Fruit fly (Drosophila melanogaster) whole organism, embryonic: ENCODE measurements around the gene opa.

Source experiments
- Atf-2 ChIP-seq: fragments of 200-800 bp; sonication (Bioruptor generic); optimal IDR thresholded peaks from 2 replicates; lab custom pipeline; 2016; ENCODE audit warnings: missing biosample characterization, missing genetic modification characterization
- CG10654 ChIP-seq: fragments of 200-800 bp; sonication (Bioruptor generic); optimal IDR thresholded peaks from 2 replicates; lab custom pipeline; 2016; ENCODE audit warnings: missing biosample characterization, missing genetic modification characterization
- CG12299 ChIP-seq: fragments of 200-800 bp; sonication (Bioruptor generic); optimal IDR thresholded peaks from 2 replicates; lab custom pipeline; 2018; ENCODE audit warnings: missing biosample characterization, mild to moderate bottlenecking, missing genetic modification characterization
- CG13624 ChIP-seq: fragments of 200-800 bp; sonication (Bioruptor generic); optimal IDR thresholded peaks from 2 replicates; lab custom pipeline; 2016; ENCODE audit warnings: missing biosample characterization, missing genetic modification characterization
- CG14014 ChIP-seq: fragments of 200-800 bp; sonication (Bioruptor generic); IDR thresholded peaks from 2 replicates; pipeline ENCODE4 v1.3.6; 2022; ENCODE audit warnings: missing biosample characterization, missing genetic modification characterization
- CG1602 ChIP-seq: fragments of 200-800 bp; sonication (Bioruptor generic); optimal IDR thresholded peaks from 3 replicates; lab custom pipeline; 2016; ENCODE audit warnings: missing biosample characterization, missing genetic modification characterization
- CG17328 ChIP-seq: fragments of 200-800 bp; sonication (Bioruptor generic); IDR thresholded peaks from 2 replicates; pipeline ENCODE4 v1.3.6; 2022; ENCODE audit warnings: missing biosample characterization, missing genetic modification characterization
- CG18599 ChIP-seq: fragments of 200-800 bp; sonication (Bioruptor generic); optimal IDR thresholded peaks from 3 replicates; lab custom pipeline; 2017; ENCODE audit warnings: missing biosample characterization, missing genetic modification characterization, mild to moderate bottlenecking, moderate library complexity, missing genetic modification reagents
- CG30431 ChIP-seq: fragments of 200-800 bp; sonication (Bioruptor generic); optimal IDR thresholded peaks from 2 replicates; lab custom pipeline; 2017; ENCODE audit warnings: missing biosample characterization, missing genetic modification characterization
- CG31224 ChIP-seq: fragments of 200-800 bp; sonication (Bioruptor generic); IDR thresholded peaks from 2 replicates; pipeline ENCODE4 v1.3.6; 2022; ENCODE audit warnings: missing biosample characterization, missing genetic modification characterization
- CG31365 ChIP-seq: fragments of 200-800 bp; sonication (Bioruptor generic); optimal IDR thresholded peaks from 2 replicates; lab custom pipeline; 2018; ENCODE audit warnings: missing biosample characterization, mild to moderate bottlenecking, missing genetic modification characterization
- CG31388 ChIP-seq: fragments of 200-800 bp; sonication (Bioruptor generic); optimal IDR thresholded peaks from 2 replicates; lab custom pipeline; 2016; ENCODE audit warnings: missing biosample characterization, missing genetic modification characterization
- CG32767 ChIP-seq: fragments of 200-800 bp; sonication (Bioruptor generic); IDR thresholded peaks from 2 replicates; pipeline ENCODE4 v1.3.6; 2022; ENCODE audit warnings: missing biosample characterization, missing genetic modification characterization
- CG3281 ChIP-seq: fragments of 200-800 bp; sonication (Bioruptor generic); optimal IDR thresholded peaks from 3 replicates; lab custom pipeline; 2017; ENCODE audit warnings: missing biosample characterization, mild to moderate bottlenecking, missing genetic modification characterization
- CG3407 ChIP-seq: fragments of 200-800 bp; sonication (Bioruptor generic); optimal IDR thresholded peaks from 2 replicates; lab custom pipeline; 2018; ENCODE audit warnings: missing biosample characterization, mild to moderate bottlenecking, missing genetic modification characterization
- CG6254 ChIP-seq: fragments of 200-800 bp; sonication (Bioruptor generic); optimal IDR thresholded peaks from 3 replicates; lab custom pipeline; 2017; ENCODE audit warnings: mild to moderate bottlenecking, missing biosample characterization, missing genetic modification reagents, missing genetic modification characterization
- CG6765 ChIP-seq: fragments of 200-800 bp; sonication (Bioruptor generic); optimal IDR thresholded peaks from 3 replicates; lab custom pipeline; 2017; ENCODE audit warnings: missing biosample characterization, mild to moderate bottlenecking, missing genetic modification characterization
- CG6813 ChIP-seq: fragments of 200-800 bp; sonication (Bioruptor generic); optimal IDR thresholded peaks from 2 replicates; lab custom pipeline; 2017; ENCODE audit warnings: missing biosample characterization, missing genetic modification characterization, mild to moderate bottlenecking, moderate library complexity, missing genetic modification reagents
- CG7928 ChIP-seq: fragments of 200-800 bp; sonication (Bioruptor generic); optimal IDR thresholded peaks from 2 replicates; lab custom pipeline; 2017; ENCODE audit warnings: missing biosample characterization, mild to moderate bottlenecking, missing genetic modification characterization
- CG7987 ChIP-seq: fragments of 200-800 bp; sonication (Bioruptor generic); optimal IDR thresholded peaks from 2 replicates; lab custom pipeline; 2018; ENCODE audit warnings: missing biosample characterization, mild to moderate bottlenecking, missing genetic modification characterization, moderate library complexity
- CG8478 ChIP-seq: fragments of >200 bp; optimal IDR thresholded peaks from 2 replicates; lab custom pipeline; 2018
- CG8924 ChIP-seq: fragments of 200-800 bp; optimal IDR thresholded peaks from 3 replicates; lab custom pipeline; 2019; ENCODE audit warnings: missing biosample characterization, mild to moderate bottlenecking, missing genetic modification characterization, moderate library complexity
- CG9727 ChIP-seq: fragments of 200-800 bp; sonication (Bioruptor generic); optimal IDR thresholded peaks from 3 replicates; lab custom pipeline; 2017; ENCODE audit warnings: missing biosample characterization, mild to moderate bottlenecking, missing genetic modification characterization
- CG9817 ChIP-seq: fragments of 200-800 bp; sonication (Bioruptor generic); optimal IDR thresholded peaks from 2 replicates; lab custom pipeline; 2018; ENCODE audit warnings: missing biosample characterization, mild to moderate bottlenecking, missing genetic modification characterization, moderate library complexity
- Chrac-16 ChIP-seq: fragments of 200-800 bp; sonication (Bioruptor generic); optimal IDR thresholded peaks from 3 replicates; lab custom pipeline; 2016; ENCODE audit warnings: missing biosample characterization, missing genetic modification characterization
- D ChIP-seq, 2 experiments: fragments of 200-800 bp in 1 of 2; fragments of >200 bp in 1 of 2; sonication (Bioruptor generic) in 1 of 2; optimal IDR thresholded peaks; 2 replicates in 1 of 2; 3 replicates in 1 of 2; lab custom pipeline; 2017; ENCODE audit warnings: mild to moderate bottlenecking in 1 of 2, missing biosample characterization in 1 of 2, missing genetic modification characterization in 1 of 2, missing genetic modification reagents in 1 of 2
- H2.0 ChIP-seq: fragments of 200-800 bp; sonication (Bioruptor generic); IDR thresholded peaks from 2 replicates; pipeline ENCODE4 v1.3.6; 2022; ENCODE audit warnings: missing biosample characterization, missing genetic modification characterization
- HLH4C ChIP-seq: fragments of 200-800 bp; sonication (Bioruptor generic); IDR thresholded peaks from 3 replicates; pipeline ENCODE4 v1.3.6; 2022; ENCODE audit warnings: missing biosample characterization, missing genetic modification characterization; ENCODE audit not compliant: partially characterized antibody
- Lpt ChIP-seq: fragments of >200 bp; optimal IDR thresholded peaks from 2 replicates; lab custom pipeline; 2018; ENCODE audit warnings: missing biosample characterization, missing genetic modification characterization
- Med ChIP-seq: fragments of 200-800 bp; sonication (Bioruptor generic); peaks from one replicate; lab custom pipeline; 2016; ENCODE audit warnings: missing biosample characterization, missing genetic modification characterization, mild to moderate bottlenecking, inconsistent platforms, moderate library complexity
- Mrtf ChIP-seq: fragments of 200-800 bp; sonication (Bioruptor generic); IDR thresholded peaks from 3 replicates; pipeline ENCODE4 v1.3.6; 2022; ENCODE audit warnings: missing biosample characterization, missing genetic modification characterization
- Taf1 ChIP-seq: fragments of 200-800 bp; sonication (Bioruptor generic); IDR thresholded peaks from 2 replicates; pipeline ENCODE4 v1.3.6; 2022; ENCODE audit warnings: missing biosample characterization, missing genetic modification characterization
- YL-1 ChIP-seq: fragments of 200-800 bp; sonication (Bioruptor generic); optimal IDR thresholded peaks from 3 replicates; lab custom pipeline; 2017; ENCODE audit warnings: missing biosample characterization, mild to moderate bottlenecking, missing genetic modification characterization
- al ChIP-seq: fragments of 200-800 bp; sonication (Bioruptor generic); IDR thresholded peaks from 2 replicates; pipeline ENCODE4 v1.3.6; 2022; ENCODE audit warnings: missing biosample characterization, missing genetic modification characterization
- aop ChIP-seq: fragments of 200-800 bp; sonication (Bioruptor generic); IDR thresholded peaks from 2 replicates; pipeline ENCODE4 v1.3.6; 2022; ENCODE audit warnings: missing biosample characterization, missing genetic modification characterization
- ash1 ChIP-seq: fragments of 200-800 bp; sonication (Bioruptor generic); optimal IDR thresholded peaks from 2 replicates; lab custom pipeline; 2018; ENCODE audit warnings: missing biosample characterization, mild to moderate bottlenecking, missing genetic modification characterization
- ato ChIP-seq: fragments of 200-800 bp; sonication (Bioruptor generic); IDR thresholded peaks from 2 replicates; pipeline ENCODE4 v1.3.6; 2022; ENCODE audit warnings: missing biosample characterization, missing genetic modification characterization; ENCODE audit not compliant: partially characterized antibody
- bsh ChIP-seq, 2 experiments: fragments of 200-800 bp; sonication (Bioruptor generic); optimal IDR thresholded peaks; 2 replicates each; lab custom pipeline; 2017 to 2018; ENCODE audit warnings: mild to moderate bottlenecking in 2 of 2, missing biosample characterization in 2 of 2, missing genetic modification characterization in 2 of 2, moderate library complexity in 1 of 2
- chinmo ChIP-seq: fragments of 200-800 bp; sonication (Bioruptor generic); IDR thresholded peaks from 4 replicates; pipeline ENCODE4 v1.3.6; 2022; ENCODE audit warnings: missing biosample characterization, missing genetic modification characterization; ENCODE audit not compliant: partially characterized antibody
- crol ChIP-seq: fragments of 200-800 bp; sonication (Bioruptor generic); IDR thresholded peaks from 2 replicates; pipeline ENCODE4 v1.3.6; 2022; ENCODE audit warnings: missing biosample characterization, missing genetic modification characterization
- gcm ChIP-seq: fragments of 200-800 bp; sonication (Bioruptor generic); optimal IDR thresholded peaks from 2 replicates; lab custom pipeline; 2019; ENCODE audit warnings: missing biosample characterization, mild to moderate bottlenecking, missing genetic modification characterization, moderate library complexity
- insv ChIP-seq, 2 experiments: fragments of 200-800 bp; sonication (Bioruptor generic); optimal IDR thresholded peaks; 3 replicates each; lab custom pipeline; 2016 to 2018; ENCODE audit warnings: missing biosample characterization in 2 of 2, missing genetic modification characterization in 2 of 2
- inv ChIP-seq: fragments of 200-800 bp; sonication (Bioruptor generic); IDR thresholded peaks from 2 replicates; pipeline ENCODE4 v1.3.6; 2022; ENCODE audit warnings: missing biosample characterization, missing genetic modification characterization; ENCODE audit not compliant: partially characterized antibody
- jumu ChIP-seq: fragments of 200-800 bp; sonication (Bioruptor generic); optimal IDR thresholded peaks from 3 replicates; lab custom pipeline; 2016; ENCODE audit warnings: missing biosample characterization, missing genetic modification characterization
- onecut ChIP-seq: fragments of 200-800 bp; sonication (Bioruptor generic); IDR thresholded peaks from 2 replicates; pipeline ENCODE4 v1.3.6; 2022; ENCODE audit warnings: missing biosample characterization, missing genetic modification characterization
- otp ChIP-seq: fragments of 200-800 bp; sonication (Bioruptor generic); IDR thresholded peaks from 3 replicates; pipeline ENCODE4, ENCODE4 v1.3.6; 2022; ENCODE audit warnings: missing biosample characterization, missing genetic modification characterization
- sr ChIP-seq: fragments of 200-800 bp; sonication (Bioruptor generic); IDR thresholded peaks from 3 replicates; pipeline ENCODE4 v1.3.6; 2022; ENCODE audit warnings: missing biosample characterization, missing genetic modification characterization
- trh ChIP-seq: fragments of 200-800 bp; sonication (Bioruptor generic); optimal IDR thresholded peaks from 2 replicates; lab custom pipeline; 2016; ENCODE audit warnings: missing biosample characterization, missing genetic modification characterization
- usp ChIP-seq: fragments of >200 bp; optimal IDR thresholded peaks from 2 replicates; lab custom pipeline; 2017; ENCODE audit warnings: missing biosample characterization, missing genetic modification characterization
- zen ChIP-seq: fragments of 200-800 bp; sonication (Bioruptor generic); optimal IDR thresholded peaks from 3 replicates; lab custom pipeline; 2018; ENCODE audit warnings: missing biosample characterization, mild to moderate bottlenecking, missing genetic modification characterization, moderate library complexity

Gene opa

DNA sequence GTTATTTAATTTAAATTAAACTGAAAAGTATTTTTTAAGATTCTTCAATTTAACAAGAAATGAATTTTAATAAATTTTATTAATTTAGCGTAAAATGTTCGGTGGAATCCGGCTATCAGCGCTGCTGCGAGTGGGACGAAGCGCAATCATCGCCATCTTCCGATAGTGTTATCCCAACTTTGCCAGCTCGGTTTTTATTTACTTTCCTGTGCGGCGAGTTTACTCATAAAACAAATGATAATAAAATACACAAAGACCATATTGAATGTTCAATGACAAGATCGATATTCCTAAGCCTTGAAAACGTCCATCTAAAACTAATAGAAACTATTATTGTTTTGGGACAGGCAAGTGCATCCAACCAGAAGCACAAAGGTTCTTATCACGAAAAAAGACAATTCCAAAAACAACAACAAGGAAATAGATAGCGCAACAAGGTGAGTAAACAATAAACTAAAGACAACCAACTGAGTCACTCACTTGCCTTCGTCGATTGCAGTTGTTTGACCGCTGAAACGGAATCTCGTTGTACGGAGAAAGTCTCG lies 39.4 kb upstream of the opa start (continued):
- TF ChIP-seq CG18599 (peak; percentile 50), CG17328 (GFP tag; lab: Robert Waterston, UW) (no peak), al (GFP tag; lab: Robert Waterston, UW) (no peak), CG8924 (tag; lab: Kevin White, UChicago) (peak; percentile 67), onecut (peak; percentile 74), Atf-2 (GFP tag; lab: Kevin White, UChicago) (no peak), trh (GFP tag; lab: Kevin White, UChicago) (no peak), CG6765 (GFP tag; lab: Kevin White, UChicago) (no peak), Taf1 (GFP tag; lab: Robert Waterston, UW) (no peak), CG30431 (GFP tag; lab: Kevin White, UChicago) (peak; percentile 46), chinmo (GFP tag; lab: Robert Waterston, UW) (0 out of 4 replicates have a peak, but pooled peaks have one; percentile 66), Mrtf (no peak), zen (tag; lab: Kevin White, UChicago) (peak; percentile 58), CG14014 (GFP tag; lab: Robert Waterston, UW) (peak; percentile 47; the same call in 1 of the 2 replicates), HLH4C (GFP tag; lab: Robert Waterston, UW) (peak; percentile 55), Lpt (GFP tag; lab: Kevin White, UChicago) (no peak), usp (GFP tag; lab: Kevin White, UChicago) (no peak), CG3407 (GFP tag; lab: Kevin White, UChicago) (peak; percentile 81), gcm (GFP tag; lab: Kevin White, UChicago) (peak; percentile 76), CG10654 (GFP tag; lab: Kevin White, UChicago) (peak; percentile 26), CG9727 (GFP tag; lab: Kevin White, UChicago) (peak; percentile 67), inv (GFP tag; lab: Robert Waterston, UW) (peak; percentile 68), CG31388 (GFP tag; lab: Kevin White, UChicago) (no peak), crol (GFP tag; lab: Robert Waterston, UW) (no peak), H2.0 (GFP tag; lab: Robert Waterston, UW) (peak; percentile 53; the same call in 1 of the 2 replicates), CG1602 (GFP tag; lab: Kevin White, UChicago) (peak; percentile 49), CG6813 (GFP tag; lab: Kevin White, UChicago) (peak; percentile 87), CG32767 (GFP tag; lab: Robert Waterston, UW) (no peak), CG31224 (GFP tag; lab: Robert Waterston, UW) (peak; percentile 37; the same call in 1 of the 2 replicates), CG12299 (tag; lab: Kevin White, UChicago) (peak; percentile 54), Med (GFP tag; lab: Kevin White, UChicago) (peak; percentile 89), ato (GFP tag; lab: Robert Waterston, UW) (0 out of 2 replicates have a peak, but pooled peaks have one; percentile 48), ash1 (no peak), CG8478 (no peak), jumu (GFP tag; lab: Kevin White, UChicago) (no peak), CG6254 (GFP tag; lab: Kevin White, UChicago) (peak; percentile 40), aop (GFP tag; lab: Robert Waterston, UW) (no peak), CG31365 (tag; lab: Kevin White, UChicago) (peak; percentile 50), CG7928 (GFP tag; lab: Kevin White, UChicago) (no peak), otp (GFP tag; lab: Robert Waterston, UW) (peak; percentile 54; the same call in 2 of the 3 replicates), CG3281 (GFP tag; lab: Kevin White, UChicago) (peak; percentile 52), YL-1 (GFP tag; lab: Kevin White, UChicago) (peak; percentile 77), sr (GFP tag; lab: Robert Waterston, UW) (no peak; the same call in 1 of the 3 replicates), bsh (GFP tag; optimal IDR thresholded peaks at IDR 0.05; lab: Kevin White, UChicago) (peak; percentile 28 to 80), Chrac-16 (GFP tag; lab: Kevin White, UChicago) (peak; percentile 19), CG7987 (GFP tag; lab: Kevin White, UChicago) (peak; percentile 82), D (optimal IDR thresholded peaks at IDR 0.05; lab: Kevin White, UChicago) (no peak), D (GFP tag; optimal IDR thresholded peaks at IDR 0.05; lab: Kevin White, UChicago) (peak; percentile 65), CG9817 (tag; lab: Kevin White, UChicago) (peak; percentile 58), insv (GFP tag; optimal IDR thresholded peaks at IDR 0.05; lab: Kevin White, UChicago) (peak in 1 of 2 experiments; percentile 52), CG13624 (GFP tag; lab: Kevin White, UChicago) (no peak)
